Fruit fly (Drosophila melanogaster): ENCODE results near the gene CG13995.

dm6 chr2L:6051212-6051621 is 2.9 kb upstream of the CG13995 start:
- TF ChIP-seq h (optimal IDR thresholded peaks at IDR 0.05) (no peak), ttk (optimal IDR thresholded peaks at IDR 0.05) (no peak)

All from Kc167 (cell line).